Fruit fly (Drosophila melanogaster) whole organism, embryonic: ENCODE results near the gene CG5641.

Experiments used
- ATbp ChIP-seq: fragments of 200-800 bp; sonication (Bioruptor generic); optimal IDR thresholded peaks from 2 replicates; lab custom pipeline; 2017; ENCODE audit warnings: missing biosample characterization, mild to moderate bottlenecking, missing genetic modification characterization, missing genetic modification reagents
- Asciz ChIP-seq: fragments of 200-800 bp; sonication (Bioruptor generic); optimal IDR thresholded peaks from 2 replicates; lab custom pipeline; 2017; ENCODE audit warnings: missing biosample characterization, mild to moderate bottlenecking, missing genetic modification characterization, missing genetic modification reagents
- Bgb ChIP-seq: fragments of 200-800 bp; sonication (Bioruptor generic); IDR thresholded peaks from 2 replicates; pipeline ENCODE4 v1.3.6; 2022; ENCODE audit warnings: missing biosample characterization, missing genetic modification characterization; ENCODE audit not compliant: partially characterized antibody
- CG11398 ChIP-seq: fragments of 200-800 bp; sonication (Bioruptor generic); optimal IDR thresholded peaks from 2 replicates; lab custom pipeline; 2016; ENCODE audit warnings: missing biosample characterization, missing genetic modification characterization
- CG1233 ChIP-seq: fragments of 200-800 bp; sonication (Bioruptor generic); optimal IDR thresholded peaks from 4 replicates; lab custom pipeline; 2018; ENCODE audit warnings: missing biosample characterization, mild to moderate bottlenecking, missing genetic modification characterization
- CG12659 ChIP-seq: fragments of 200-800 bp; sonication (Bioruptor generic); optimal IDR thresholded peaks from 3 replicates; lab custom pipeline; 2017; ENCODE audit warnings: mild to moderate bottlenecking, missing biosample characterization, missing genetic modification reagents, missing genetic modification characterization
- CG12942 ChIP-seq: fragments of 200-800 bp; sonication (Bioruptor generic); optimal IDR thresholded peaks from 3 replicates; lab custom pipeline; 2016; ENCODE audit warnings: missing biosample characterization, missing genetic modification characterization
- CG13424 ChIP-seq: fragments of 200-800 bp; sonication (Bioruptor generic); optimal IDR thresholded peaks from 2 replicates; lab custom pipeline; 2019; ENCODE audit warnings: missing biosample characterization, mild to moderate bottlenecking, missing genetic modification characterization, moderate library complexity
- CG14667 ChIP-seq: fragments of 200-800 bp; sonication (Bioruptor generic); IDR thresholded peaks from 2 replicates; pipeline ENCODE4 v1.3.6; 2022; ENCODE audit warnings: missing biosample characterization, missing genetic modification characterization
- CG14710 ChIP-seq: fragments of 200-800 bp; sonication (Bioruptor generic); optimal IDR thresholded peaks from 3 replicates; lab custom pipeline; 2019; ENCODE audit warnings: missing biosample characterization, mild to moderate bottlenecking, missing genetic modification characterization, moderate library complexity
- CG16779 ChIP-seq: fragments of 200-800 bp; sonication (Bioruptor generic); IDR thresholded peaks from 2 replicates; pipeline ENCODE4 v1.3.6; 2022; ENCODE audit warnings: missing biosample characterization, missing genetic modification characterization
- CG1832 ChIP-seq: fragments of 200-800 bp; sonication (Bioruptor generic); optimal IDR thresholded peaks from 2 replicates; lab custom pipeline; 2017; ENCODE audit warnings: missing biosample characterization, mild to moderate bottlenecking, missing genetic modification characterization, inconsistent platforms
- CG2116 ChIP-seq: fragments of 200-800 bp; sonication (Bioruptor generic); optimal IDR thresholded peaks from 3 replicates; lab custom pipeline; 2018; ENCODE audit warnings: missing biosample characterization, mild to moderate bottlenecking, missing genetic modification characterization
- CG2120 ChIP-seq: fragments of 200-800 bp; sonication (Bioruptor generic); optimal IDR thresholded peaks from 3 replicates; lab custom pipeline; 2016; ENCODE audit warnings: missing biosample characterization, missing genetic modification characterization
- CG2202 ChIP-seq: fragments of 200-800 bp; sonication (Bioruptor generic); optimal IDR thresholded peaks from 2 replicates; lab custom pipeline; 2018; ENCODE audit warnings: missing biosample characterization, mild to moderate bottlenecking, missing genetic modification characterization
- CG30020 ChIP-seq: fragments of 200-800 bp; optimal IDR thresholded peaks from 2 replicates; lab custom pipeline; 2019; ENCODE audit warnings: missing biosample characterization, mild to moderate bottlenecking, missing genetic modification characterization, moderate library complexity
- CG4328 ChIP-seq: fragments of 200-800 bp; sonication (Bioruptor generic); optimal IDR thresholded peaks from 3 replicates; lab custom pipeline; 2017; ENCODE audit warnings: missing biosample characterization, missing genetic modification reagents, missing genetic modification characterization
- CG4424 ChIP-seq: fragments of 200-800 bp; sonication (Bioruptor generic); optimal IDR thresholded peaks from 3 replicates; lab custom pipeline; 2016; ENCODE audit warnings: missing biosample characterization, missing genetic modification characterization
- CG4617 ChIP-seq: fragments of 200-800 bp; sonication (Bioruptor generic); optimal IDR thresholded peaks from 3 replicates; lab custom pipeline; 2016; ENCODE audit warnings: missing biosample characterization, missing genetic modification characterization, borderline replicate concordance
- CG4730 ChIP-seq: fragments of 200-800 bp; sonication (Bioruptor generic); IDR thresholded peaks from 2 replicates; pipeline ENCODE4 v1.3.6; 2022; ENCODE audit warnings: missing biosample characterization, missing genetic modification characterization
- CG6854 ChIP-seq: fragments of 200-800 bp; sonication (Bioruptor generic); optimal IDR thresholded peaks from 3 replicates; lab custom pipeline; 2017; ENCODE audit warnings: missing biosample characterization, mild to moderate bottlenecking, missing genetic modification characterization
- CG7745 ChIP-seq: fragments of 200-800 bp; sonication (Bioruptor generic); optimal IDR thresholded peaks from 2 replicates; lab custom pipeline; 2018; ENCODE audit warnings: missing biosample characterization, mild to moderate bottlenecking, missing genetic modification characterization, moderate library complexity
- CG8478 ChIP-seq: fragments of >200 bp; optimal IDR thresholded peaks from 2 replicates; lab custom pipeline; 2018
- CG9437 ChIP-seq: fragments of 200-800 bp; sonication (Bioruptor generic); optimal IDR thresholded peaks from 2 replicates; lab custom pipeline; 2018; ENCODE audit warnings: missing biosample characterization, mild to moderate bottlenecking, missing genetic modification characterization
- CG9609 ChIP-seq: fragments of 200-800 bp; sonication (Bioruptor generic); optimal IDR thresholded peaks from 3 replicates; lab custom pipeline; 2016; ENCODE audit warnings: missing biosample characterization, missing genetic modification characterization
- CrebB ChIP-seq: fragments of 200-800 bp; sonication (Bioruptor generic); optimal IDR thresholded peaks from 3 replicates; lab custom pipeline; 2018; ENCODE audit warnings: missing biosample characterization, mild to moderate bottlenecking, missing genetic modification characterization
- Dll ChIP-seq: fragments of 200-800 bp; sonication (Bioruptor generic); IDR thresholded peaks from 4 replicates; pipeline ENCODE4 v1.3.6; 2022; ENCODE audit warnings: missing biosample characterization, missing genetic modification characterization; ENCODE audit not compliant: partially characterized antibody
- Dp ChIP-seq: fragments of 200-800 bp; sonication (Bioruptor generic); optimal IDR thresholded peaks from 2 replicates; lab custom pipeline; 2018; ENCODE audit warnings: missing biosample characterization, mild to moderate bottlenecking, missing genetic modification characterization, moderate library complexity
- HLHmδ ChIP-seq: fragments of 200-800 bp; sonication (Bioruptor generic); optimal IDR thresholded peaks from 2 replicates; lab custom pipeline; 2018; ENCODE audit warnings: missing biosample characterization, mild to moderate bottlenecking, missing genetic modification characterization, moderate library complexity
- Hr51 ChIP-seq, 2 experiments: fragments of 200-800 bp; sonication (Bioruptor generic); optimal IDR thresholded peaks; 2 replicates in 1 of 2; 3 replicates in 1 of 2; lab custom pipeline; 2016 to 2018; ENCODE audit warnings: missing biosample characterization in 2 of 2, missing genetic modification characterization in 2 of 2, mild to moderate bottlenecking in 1 of 2, moderate library complexity in 1 of 2
- Myb ChIP-seq: fragments of 200-800 bp; sonication (Bioruptor generic); optimal IDR thresholded peaks from 2 replicates; lab custom pipeline; 2016; ENCODE audit warnings: missing biosample characterization, missing genetic modification characterization
- NC2β ChIP-seq: fragments of 200-800 bp; sonication (Bioruptor generic); optimal IDR thresholded peaks from 2 replicates; lab custom pipeline; 2016; ENCODE audit warnings: missing biosample characterization, missing genetic modification characterization
- Optix ChIP-seq: fragments of 200-800 bp; sonication (Bioruptor generic); IDR thresholded peaks from 3 replicates; pipeline ENCODE4 v1.3.6; 2022; ENCODE audit warnings: missing biosample characterization, missing genetic modification characterization
- Poxn ChIP-seq: fragments of 200-800 bp; sonication (Bioruptor generic); IDR thresholded peaks from 2 replicates; pipeline ENCODE4 v1.3.6; 2022; ENCODE audit warnings: missing biosample characterization, missing genetic modification characterization
- Sry-δ ChIP-seq: fragments of 200-800 bp; sonication (Bioruptor generic); optimal IDR thresholded peaks from 2 replicates; lab custom pipeline; 2016; ENCODE audit warnings: missing biosample characterization, missing genetic modification characterization
- Tbp ChIP-seq: fragments of >200 bp; optimal IDR thresholded peaks from 2 replicates; lab custom pipeline; 2018; ENCODE audit warnings: missing biosample characterization, missing genetic modification characterization
- bcd ChIP-seq: fragments of 200-800 bp; sonication (Bioruptor generic); optimal IDR thresholded peaks from 2 replicates; lab custom pipeline; 2017; ENCODE audit warnings: missing biosample characterization, mild to moderate bottlenecking, missing genetic modification characterization
- caup ChIP-seq: fragments of 200-800 bp; sonication (Bioruptor generic); optimal IDR thresholded peaks from 3 replicates; lab custom pipeline; 2017; ENCODE audit warnings: missing biosample characterization, mild to moderate bottlenecking, missing genetic modification characterization, moderate library complexity; ENCODE audit not compliant: severe bottlenecking
- hb ChIP-seq: fragments of 200-800 bp; sonication (Bioruptor generic); IDR thresholded peaks from 3 replicates; pipeline ENCODE4 v1.3.6; 2022; ENCODE audit warnings: missing biosample characterization, missing genetic modification characterization; ENCODE audit not compliant: partially characterized antibody
- inv ChIP-seq: fragments of 200-800 bp; sonication (Bioruptor generic); IDR thresholded peaks from 2 replicates; pipeline ENCODE4 v1.3.6; 2022; ENCODE audit warnings: missing biosample characterization, missing genetic modification characterization; ENCODE audit not compliant: partially characterized antibody
- maf-S ChIP-seq: fragments of 200-800 bp; sonication (Bioruptor generic); optimal IDR thresholded peaks from 2 replicates; lab custom pipeline; 2016; ENCODE audit warnings: missing biosample characterization, missing genetic modification characterization
- mld ChIP-seq: fragments of 200-800 bp; sonication (Bioruptor generic); IDR thresholded peaks from 3 replicates; pipeline ENCODE4 v1.3.6; 2022; ENCODE audit warnings: missing biosample characterization, missing genetic modification characterization; ENCODE audit not compliant: partially characterized antibody
- nau ChIP-seq: fragments of 200-800 bp; sonication (Bioruptor generic); optimal IDR thresholded peaks from 3 replicates; lab custom pipeline; 2017; ENCODE audit warnings: missing biosample characterization, mild to moderate bottlenecking, missing genetic modification characterization, missing genetic modification reagents
- psq ChIP-seq: fragments of 200-800 bp; sonication (Bioruptor generic); optimal IDR thresholded peaks from 2 replicates; lab custom pipeline; 2017; ENCODE audit warnings: missing biosample characterization, missing genetic modification characterization
- sisA ChIP-seq: fragments of 200-800 bp; sonication (Bioruptor generic); IDR thresholded peaks from 2 replicates; pipeline ENCODE4 v1.3.6; 2022; ENCODE audit warnings: missing biosample characterization, missing genetic modification characterization
- ssp ChIP-seq: fragments of 200-800 bp; sonication (Bioruptor generic); IDR thresholded peaks from 2 replicates; pipeline ENCODE4 v1.3.6; 2022; ENCODE audit warnings: missing biosample characterization, missing genetic modification characterization
- unc-4 ChIP-seq: fragments of 200-800 bp; sonication (Bioruptor generic); IDR thresholded peaks from 2 replicates; pipeline ENCODE4 v1.3.6; 2022; ENCODE audit warnings: missing biosample characterization, missing genetic modification characterization; ENCODE audit not compliant: partially characterized antibody
- vfl ChIP-seq: fragments of 200-800 bp; sonication (Bioruptor generic); optimal IDR thresholded peaks from 2 replicates; lab custom pipeline; 2016; ENCODE audit warnings: missing biosample characterization, missing genetic modification characterization
- wek ChIP-seq: fragments of 200-800 bp; sonication (Bioruptor generic); optimal IDR thresholded peaks from 3 replicates; lab custom pipeline; 2018; ENCODE audit warnings: missing biosample characterization, mild to moderate bottlenecking, missing genetic modification characterization, moderate library complexity
- zf30C ChIP-seq: fragments of 200-800 bp; sonication (Bioruptor generic); optimal IDR thresholded peaks from 3 replicates; lab custom pipeline; 2018; ENCODE audit warnings: missing biosample characterization, mild to moderate bottlenecking, missing genetic modification characterization

The CG5641 gene

dm6 chr3R:12456370-12456940, 27.4 kb upstream of the CG5641 start, which contains the start of gene trus (continued):
- TF ChIP-seq CG1233 (GFP tag; lab: Kevin White, UChicago) = no peak
- no peak for TF ChIP-seq NC2β (GFP tag; lab: Kevin White, UChicago)
- TF ChIP-seq sisA (GFP tag; lab: Robert Waterston, UW) = no peak
- 0 out of 3 replicates have a peak, but pooled peaks have one; percentile 52 for TF ChIP-seq mld (GFP tag; lab: Robert Waterston, UW)
- no peak for TF ChIP-seq zf30C
- peak; percentile 89 for TF ChIP-seq Sry-δ (GFP tag; lab: Kevin White, UChicago)
- peak; percentile 87 for TF ChIP-seq Dp (GFP tag; lab: Kevin White, UChicago)
- no peak for TF ChIP-seq CG2202
- no peak for TF ChIP-seq Tbp (GFP tag; lab: Kevin White, UChicago)
- no peak for TF ChIP-seq vfl
- TF ChIP-seq CG11398 (GFP tag; lab: Kevin White, UChicago) = no peak
- no peak for TF ChIP-seq CG1832
- no peak for TF ChIP-seq CrebB
- TF ChIP-seq CG14710 = peak; percentile 32
- TF ChIP-seq Asciz = no peak
- TF ChIP-seq CG7745 (tag; lab: Kevin White, UChicago) = no peak
- TF ChIP-seq Dll (GFP tag; lab: Robert Waterston, UW) = peak; percentile 92
- TF ChIP-seq inv (GFP tag; lab: Robert Waterston, UW) = peak; percentile 69
- TF ChIP-seq CG2120 (GFP tag; lab: Kevin White, UChicago) = peak; percentile 4
- TF ChIP-seq CG6854 = no peak
- TF ChIP-seq CG4730 (GFP tag; lab: Robert Waterston, UW) = no peak
- no peak for TF ChIP-seq caup
- peak; percentile 44 for TF ChIP-seq Myb (GFP tag; lab: Kevin White, UChicago)
- TF ChIP-seq HLHmδ (GFP tag; lab: Kevin White, UChicago) = no peak
- no peak for TF ChIP-seq CG12942 (GFP tag; lab: Kevin White, UChicago)
- no peak for TF ChIP-seq Hr51 (GFP tag; optimal IDR thresholded peaks at IDR 0.05; lab: Kevin White, UChicago)
- peak; percentile 24 for TF ChIP-seq CG12659 (GFP tag; lab: Kevin White, UChicago)
- TF ChIP-seq CG4617 = peak; percentile 50
- no peak for TF ChIP-seq CG4424 (GFP tag; lab: Kevin White, UChicago)
- TF ChIP-seq CG4328 = no peak
- TF ChIP-seq nau (GFP tag; lab: Kevin White, UChicago) = no peak
- TF ChIP-seq CG30020 (tag; lab: Kevin White, UChicago) = no peak
- peak; percentile 89 for TF ChIP-seq Bgb
- TF ChIP-seq psq (GFP tag; lab: Kevin White, UChicago) = no peak
- TF ChIP-seq Poxn (GFP tag; lab: Robert Waterston, UW) = no peak
- no peak for TF ChIP-seq CG16779
- no peak for TF ChIP-seq CG9609 (GFP tag; lab: Kevin White, UChicago)
- TF ChIP-seq unc-4 = peak; percentile 91
- peak; percentile 79 for TF ChIP-seq CG2116 (GFP tag; lab: Kevin White, UChicago)
- TF ChIP-seq Optix = no peak
- TF ChIP-seq CG9437 (GFP tag; lab: Kevin White, UChicago) = no peak
- TF ChIP-seq ssp (GFP tag; lab: Robert Waterston, UW) = no peak
- TF ChIP-seq ATbp (GFP tag; lab: Kevin White, UChicago) = no peak
- no peak for TF ChIP-seq maf-S (GFP tag; lab: Kevin White, UChicago)
- no peak for TF ChIP-seq CG8478 (lab: Kevin White, UChicago)
- no peak for TF ChIP-seq bcd (GFP tag; lab: Kevin White, UChicago)
- TF ChIP-seq wek (GFP tag; lab: Kevin White, UChicago) = no peak
- TF ChIP-seq hb (GFP tag; lab: Robert Waterston, UW) = peak; percentile 70; the same call in 2 of the 3 replicates
- no peak for TF ChIP-seq CG13424 (tag; lab: Kevin White, UChicago)
- no peak for TF ChIP-seq CG14667 (GFP tag; lab: Robert Waterston, UW)
